Fruit fly (Drosophila melanogaster): ENCODE results near the gene Dab.

DNA sequence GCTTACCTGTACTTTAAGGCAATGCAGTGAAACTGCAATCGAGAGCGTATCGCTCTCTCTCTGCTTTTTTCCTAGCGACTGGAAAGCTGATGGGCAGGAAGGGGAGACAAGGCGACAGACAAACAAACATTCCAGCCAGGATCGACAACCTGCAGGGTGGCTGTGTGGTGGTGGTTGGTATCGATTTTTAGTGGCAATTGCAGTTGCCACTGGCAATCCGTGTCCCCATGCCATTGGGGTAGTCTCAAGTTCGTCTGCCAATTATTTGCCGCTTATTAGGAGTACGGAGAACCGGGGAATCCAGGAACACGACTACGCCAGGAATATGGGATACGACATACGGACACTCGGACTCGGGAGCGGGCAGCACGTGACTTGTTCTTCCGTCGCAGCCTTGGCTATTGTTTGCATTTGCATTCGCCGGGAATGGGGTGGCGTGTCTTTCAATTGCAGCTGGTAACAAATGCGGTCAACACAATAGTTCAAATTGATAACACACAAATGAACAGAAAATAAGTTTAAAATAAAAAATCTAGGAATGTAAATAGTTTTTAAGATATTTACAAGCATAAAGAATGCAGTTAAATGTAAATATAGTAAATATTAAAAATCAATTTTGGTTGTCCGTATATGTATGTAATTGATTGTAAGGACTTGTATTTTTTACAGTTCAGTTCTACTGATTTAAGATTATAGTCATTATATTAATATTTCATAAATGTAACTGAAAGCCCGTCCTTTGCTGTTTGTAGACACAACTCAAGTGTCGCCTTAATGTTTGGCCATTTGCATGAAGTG, 34.9 kb downstream of the Dab start:
- TF ChIP-seq Sox102F (GFP tag; optimal IDR thresholded peaks at IDR 0.05) = no peak
- TF ChIP-seq CG10431 (GFP tag; optimal IDR thresholded peaks at IDR 0.05) = no peak
- no peak for TF ChIP-seq jumu (GFP tag; optimal IDR thresholded peaks at IDR 0.05)
- TF ChIP-seq Tbp (GFP tag; optimal IDR thresholded peaks at IDR 0.05) = no peak
- no peak for TF ChIP-seq HmgD (GFP tag; optimal IDR thresholded peaks at IDR 0.05)
- TF ChIP-seq dmrt99B (tag; optimal IDR thresholded peaks at IDR 0.05) = peak; percentile 49
- no peak for TF ChIP-seq CG12219 (GFP tag; optimal IDR thresholded peaks at IDR 0.05)
- TF ChIP-seq ems (GFP tag; optimal IDR thresholded peaks at IDR 0.05) = no peak
- TF ChIP-seq Sin3A (optimal IDR thresholded peaks at IDR 0.05) = no peak
- peak; percentile 38 for TF ChIP-seq CG17359 (tag; optimal IDR thresholded peaks at IDR 0.05)
- no peak for TF ChIP-seq mld (GFP tag; IDR thresholded peaks at IDR 0.05; ENCODE audit: partially characterized antibody)
- TF ChIP-seq Pdp1 (GFP tag; optimal IDR thresholded peaks at IDR 0.05) = no peak
